Fruit fly (Drosophila melanogaster): Measurements from ENCODE around the gene Sirt7.
A peak's percentile ranks its signal among the peaks of the same experiment; 100 is the strongest.

The Sirt7 gene

DNA sequence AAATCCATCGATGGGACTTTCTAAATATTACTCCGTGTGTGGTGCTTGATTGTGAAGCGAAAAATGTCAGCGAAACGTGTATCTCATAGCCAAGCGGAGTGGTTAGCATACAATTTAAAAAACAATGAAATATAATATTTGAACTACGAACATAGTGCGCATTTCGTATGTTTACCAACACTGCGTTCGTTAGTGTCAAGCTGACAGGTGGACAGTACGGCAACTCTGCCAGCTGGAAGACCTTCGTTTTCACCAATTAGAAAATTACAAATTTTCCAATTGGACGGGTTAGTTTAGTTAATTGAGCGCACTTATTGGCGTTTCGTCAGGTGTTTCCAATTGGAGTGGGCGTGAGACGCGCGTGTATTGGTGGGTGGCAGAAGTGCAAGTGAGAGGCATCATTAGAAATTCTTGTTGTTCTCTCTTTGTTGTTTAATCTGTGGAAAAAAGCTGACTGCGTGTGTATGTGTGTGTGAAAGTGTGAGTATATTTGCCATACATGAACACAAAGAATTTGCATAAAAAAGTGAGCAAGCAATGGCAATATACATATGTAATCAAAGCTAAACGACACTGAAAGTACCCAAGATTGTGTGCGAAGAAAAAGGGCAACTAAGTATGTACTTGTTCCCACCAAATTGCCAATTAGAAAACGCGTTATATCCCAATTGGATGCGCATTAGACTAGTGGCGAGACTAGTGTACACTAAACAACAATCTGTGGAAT lies 15.9 kb upstream of the Sirt7 start (continued):
- peak; percentile 80 for TF ChIP-seq Ets97D (GFP tag; optimal IDR thresholded peaks at IDR 0.05)
- peak; percentile 18 for TF ChIP-seq caup (GFP tag; optimal IDR thresholded peaks at IDR 0.05; ENCODE audit: severe bottlenecking)
- TF ChIP-seq Deaf1 (tag; optimal IDR thresholded peaks at IDR 0.05): no peak
- peak; percentile 24 for TF ChIP-seq CG13775 (GFP tag; optimal IDR thresholded peaks at IDR 0.05)
- no peak for TF ChIP-seq CG11398 (GFP tag; optimal IDR thresholded peaks at IDR 0.05)
- TF ChIP-seq CG11504 (tag; optimal IDR thresholded peaks at IDR 0.05): peak; percentile 23
- no peak for TF ChIP-seq chm (GFP tag; IDR thresholded peaks at IDR 0.05)
- TF ChIP-seq cato (GFP tag; optimal IDR thresholded peaks at IDR 0.05; ENCODE audit: borderline replicate concordance): no peak
- peak; percentile 37 for TF ChIP-seq Sox102F (GFP tag; optimal IDR thresholded peaks at IDR 0.05)
- no peak for TF ChIP-seq B-H1 (GFP tag; IDR thresholded peaks at IDR 0.05)
- no peak for TF ChIP-seq Spps (tag; optimal IDR thresholded peaks at IDR 0.05)
- no peak for TF ChIP-seq sisA (GFP tag; IDR thresholded peaks at IDR 0.05)
- 0 out of 2 replicates have a peak, but pooled peaks have one; percentile 10 for TF ChIP-seq wdn (GFP tag; IDR thresholded peaks at IDR 0.05)
- no peak for TF ChIP-seq seq (GFP tag; IDR thresholded peaks at IDR 0.05)
- peak; percentile 9 for TF ChIP-seq Bdp1 (GFP tag; optimal IDR thresholded peaks at IDR 0.05)
- peak; percentile 24 for TF ChIP-seq Meics (GFP tag; optimal IDR thresholded peaks at IDR 0.05)
- TF ChIP-seq fru (optimal IDR thresholded peaks at IDR 0.05): no peak
- peak; percentile 23 for TF ChIP-seq CG4282 (GFP tag; optimal IDR thresholded peaks at IDR 0.05)
- no peak for TF ChIP-seq peb (GFP tag; IDR thresholded peaks at IDR 0.05)
- TF ChIP-seq gro (GFP tag; optimal IDR thresholded peaks at IDR 0.05): peak; percentile 15
- TF ChIP-seq pros (GFP tag; optimal IDR thresholded peaks at IDR 0.05): no peak
- TF ChIP-seq CG7839 (tag; optimal IDR thresholded peaks at IDR 0.05): peak; percentile 6
- peak; percentile 53 for TF ChIP-seq tup (GFP tag; optimal IDR thresholded peaks at IDR 0.05)
- peak; percentile 44 for TF ChIP-seq pho (GFP tag; optimal IDR thresholded peaks at IDR 0.05)
- peak; percentile 42 for TF ChIP-seq CG10654 (GFP tag; optimal IDR thresholded peaks at IDR 0.05)
- no peak for TF ChIP-seq nerfin-1 (tag; optimal IDR thresholded peaks at IDR 0.05)
- peak; percentile 2 for TF ChIP-seq CG17802 (tag; optimal IDR thresholded peaks at IDR 0.05)
- TF ChIP-seq zfh2 (GFP tag; optimal IDR thresholded peaks at IDR 0.05): peak; percentile 32
- TF ChIP-seq ro (GFP tag; IDR thresholded peaks at IDR 0.05): no peak
- peak; percentile 85 for TF ChIP-seq CG10267 (tag; optimal IDR thresholded peaks at IDR 0.05)
- TF ChIP-seq Dref (GFP tag; IDR thresholded peaks at IDR 0.05): 0 out of 2 replicates have a peak, but pooled peaks have one; percentile 16
- TF ChIP-seq lab (GFP tag; optimal IDR thresholded peaks at IDR 0.05): no peak
- peak; percentile 43 for TF ChIP-seq CG12659 (GFP tag; optimal IDR thresholded peaks at IDR 0.05)
- TF ChIP-seq NC2β (GFP tag; optimal IDR thresholded peaks at IDR 0.05): peak; percentile 24
- peak; percentile 11 for TF ChIP-seq CG13624 (GFP tag; optimal IDR thresholded peaks at IDR 0.05)
- 0 out of 3 replicates have a peak, but pooled peaks have one; percentile 31 for TF ChIP-seq Opbp (GFP tag; IDR thresholded peaks at IDR 0.05; ENCODE audit: partially characterized antibody)
- no peak for TF ChIP-seq Usf (GFP tag; optimal IDR thresholded peaks at IDR 0.05)
- peak; percentile 26 for TF ChIP-seq ab (GFP tag; optimal IDR thresholded peaks at IDR 0.05)
- TF ChIP-seq trem (tag; optimal IDR thresholded peaks at IDR 0.05): peak; percentile 58
- TF ChIP-seq CG10565 (GFP tag; optimal IDR thresholded peaks at IDR 0.05): no peak
- TF ChIP-seq ac (GFP tag; optimal IDR thresholded peaks at IDR 0.05): no peak
- TF ChIP-seq vfl (GFP tag; optimal IDR thresholded peaks at IDR 0.05): peak; percentile 43
- no peak for TF ChIP-seq CG7928 (GFP tag; optimal IDR thresholded peaks at IDR 0.05)
- TF ChIP-seq CG8924 (tag; optimal IDR thresholded peaks at IDR 0.05): peak; percentile 8
- TF ChIP-seq CG9817 (tag; optimal IDR thresholded peaks at IDR 0.05): peak; percentile 36
- TF ChIP-seq CG3726 (GFP tag; IDR thresholded peaks at IDR 0.05): no peak
- peak; percentile 25 for TF ChIP-seq CG2116 (GFP tag; optimal IDR thresholded peaks at IDR 0.05)
- peak; percentile 19 for TF ChIP-seq CG17829 (tag; optimal IDR thresholded peaks at IDR 0.05)
- TF ChIP-seq Ets65A (GFP tag): peak; percentile 15
- TF ChIP-seq chif (GFP tag; optimal IDR thresholded peaks at IDR 0.05): peak in 1 of 2 experiments; percentile 25

Data from whole organism, embryonic.